Worm (Caenorhabditis elegans) whole organism, L4 larva: ENCODE measurements around the gene fbxa-131.

ENCODE experiments used
- F49E8.2 ChIP-seq: sonication (generic microtip); optimal IDR thresholded peaks from 2 replicates; lab custom pipeline; 2016; ENCODE audit warnings: missing compliant biosample characterization, mild to moderate bottlenecking, missing genetic modification characterization, borderline replicate concordance
- ZK337.2 ChIP-seq: fragments of 200-800 bp; sonication (Bioruptor generic); IDR thresholded peaks from 2 replicates; pipeline ENCODE4 v1.3.6; 2022; ENCODE audit warnings: missing genetic modification reagents, missing genetic modification characterization, missing compliant biosample characterization
- cey-2 ChIP-seq: sonication (generic microtip); optimal IDR thresholded peaks from 3 replicates; lab custom pipeline; 2017; ENCODE audit warnings: missing genetic modification characterization, mild to moderate bottlenecking, missing compliant biosample characterization, antibody characterized with exemption, borderline replicate concordance; ENCODE audit not compliant: insufficient read depth
- dve-1 ChIP-seq: sonication (generic microtip); optimal IDR thresholded peaks from 2 replicates; lab custom pipeline; 2017; ENCODE audit warnings: antibody characterized with exemption, mild to moderate bottlenecking, missing genetic modification characterization, missing compliant biosample characterization; ENCODE audit not compliant: insufficient read depth
- lin-13 ChIP-seq: fragments of 150-350 bp; optimal IDR thresholded peaks from 2 replicates; lab custom pipeline; 2014; ENCODE audit warnings: missing biosample characterization, missing genetic modification reagents, missing genetic modification characterization
- nhr-76 ChIP-seq: fragments of 150-350 bp; optimal IDR thresholded peaks from 2 replicates; lab custom pipeline; 2014; ENCODE audit warnings: missing biosample characterization, missing genetic modification characterization
- php-3 ChIP-seq: fragments of 200-800 bp; sonication (Bioruptor generic); IDR thresholded peaks from 2 replicates; pipeline ENCODE4 v1.3.6; 2022; ENCODE audit warnings: missing genetic modification reagents, missing genetic modification characterization, missing compliant biosample characterization

ce11 chrV:19719253-19719652, 19.0 kb upstream of the fbxa-131 start, which contains the start of gene Y116F11A.6:
- TF ChIP-seq lin-13 (no peak), php-3 (GFP tag; lab: Robert Waterston, UW) (no peak), cey-2 (no peak), F49E8.2 (tag; lab: Kevin White, UChicago) (no peak), nhr-76 (tag; lab: Kevin White, UChicago) (no peak), ZK337.2 (GFP tag; lab: Robert Waterston, UW) (no peak), dve-1 (tag; lab: Kevin White, UChicago) (no peak)
